Fruit fly (Drosophila melanogaster) whole organism, prepupa: ENCODE data around the gene Ankrd49.

Experiments
- Blimp-1 ChIP-seq: fragments of 200-800 bp; sonication (Bioruptor generic); optimal IDR thresholded peaks from 3 replicates; lab custom pipeline; 2017; ENCODE audit warnings: missing biosample characterization, missing genetic modification characterization, mild to moderate bottlenecking, moderate library complexity, missing genetic modification reagents
- CG10669 ChIP-seq: fragments of 200-800 bp; sonication (Bioruptor generic); optimal IDR thresholded peaks from 3 replicates; lab custom pipeline; 2018; ENCODE audit warnings: missing biosample characterization, mild to moderate bottlenecking, missing genetic modification characterization, moderate library complexity
- CG11294 ChIP-seq: fragments of 200-800 bp; sonication (Bioruptor generic); IDR thresholded peaks from 2 replicates; pipeline ENCODE4 v1.3.6; 2022; ENCODE audit warnings: missing biosample characterization, missing genetic modification characterization
- CG11762 ChIP-seq: fragments of 200-800 bp; sonication (Bioruptor generic); optimal IDR thresholded peaks from 3 replicates; lab custom pipeline; 2016; ENCODE audit warnings: missing biosample characterization, missing genetic modification characterization; ENCODE audit not compliant: insufficient read depth
- CG11902 ChIP-seq: fragments of 200-800 bp; sonication (Bioruptor generic); optimal IDR thresholded peaks from 3 replicates; lab custom pipeline; 2016; ENCODE audit warnings: missing biosample characterization, missing genetic modification characterization
- CG15336 ChIP-seq: fragments of 200-800 bp; sonication (Bioruptor generic); IDR thresholded peaks from 2 replicates; pipeline ENCODE4 v1.3.6; 2022; ENCODE audit warnings: missing biosample characterization, missing genetic modification characterization
- CG1621 ChIP-seq: fragments of 200-800 bp; sonication (Bioruptor generic); optimal IDR thresholded peaks from 3 replicates; lab custom pipeline; 2018; ENCODE audit warnings: missing biosample characterization, mild to moderate bottlenecking, missing genetic modification characterization
- CG16779 ChIP-seq: fragments of 200-800 bp; sonication (Bioruptor generic); optimal IDR thresholded peaks from 3 replicates; lab custom pipeline; 2017; ENCODE audit warnings: missing biosample characterization, mild to moderate bottlenecking, missing genetic modification characterization
- CG31627 ChIP-seq: fragments of 200-800 bp; sonication (Bioruptor generic); optimal IDR thresholded peaks from 3 replicates; lab custom pipeline; 2016; ENCODE audit warnings: missing biosample characterization, missing genetic modification characterization
- CG32006 ChIP-seq: fragments of 200-800 bp; sonication (Bioruptor generic); optimal IDR thresholded peaks from 3 replicates; lab custom pipeline; 2017; ENCODE audit warnings: missing biosample characterization, mild to moderate bottlenecking, missing genetic modification characterization
- CG34406 ChIP-seq: fragments of 200-800 bp; sonication (Bioruptor generic); optimal IDR thresholded peaks from 3 replicates; lab custom pipeline; 2016; ENCODE audit warnings: missing biosample characterization, missing genetic modification characterization
- CG4318 ChIP-seq: fragments of 200-800 bp; sonication (Bioruptor generic); optimal IDR thresholded peaks from 3 replicates; lab custom pipeline; 2017; ENCODE audit warnings: missing biosample characterization, mild to moderate bottlenecking, missing genetic modification characterization
- CG6163 ChIP-seq: fragments of 200-800 bp; sonication (Bioruptor generic); IDR thresholded peaks from 3 replicates; pipeline ENCODE4 v1.3.6; 2022; ENCODE audit warnings: missing biosample characterization, missing genetic modification characterization
- CG6792 ChIP-seq: fragments of 200-800 bp; sonication (Bioruptor generic); optimal IDR thresholded peaks from 3 replicates; lab custom pipeline; 2016; ENCODE audit warnings: missing biosample characterization, missing genetic modification characterization
- CG6808 ChIP-seq: fragments of 200-800 bp; sonication (Bioruptor generic); optimal IDR thresholded peaks from 3 replicates; lab custom pipeline; 2017; ENCODE audit warnings: missing biosample characterization, missing genetic modification characterization, mild to moderate bottlenecking, moderate library complexity, missing genetic modification reagents
- CG6854 ChIP-seq: fragments of 200-800 bp; sonication (Bioruptor generic); optimal IDR thresholded peaks from 2 replicates; lab custom pipeline; 2017; ENCODE audit warnings: missing biosample characterization, mild to moderate bottlenecking, missing genetic modification characterization
- CG7368 ChIP-seq: fragments of 200-800 bp; sonication (Bioruptor generic); optimal IDR thresholded peaks from 3 replicates; lab custom pipeline; 2016; ENCODE audit warnings: missing biosample characterization, missing genetic modification characterization
- CG8119 ChIP-seq: fragments of 200-800 bp; sonication (Bioruptor generic); IDR thresholded peaks from 3 replicates; pipeline ENCODE4 v1.3.6; 2022; ENCODE audit warnings: missing biosample characterization, missing genetic modification characterization
- CG8319 ChIP-seq: fragments of 200-800 bp; sonication (Bioruptor generic); optimal IDR thresholded peaks from 3 replicates; lab custom pipeline; 2016; ENCODE audit warnings: missing biosample characterization, missing genetic modification characterization
- CG8632 ChIP-seq: fragments of 200-800 bp; sonication (Bioruptor generic); optimal IDR thresholded peaks from 3 replicates; lab custom pipeline; 2016; ENCODE audit warnings: missing biosample characterization, missing genetic modification characterization
- CG9139 ChIP-seq: fragments of 200-800 bp; sonication (Bioruptor generic); optimal IDR thresholded peaks from 3 replicates; lab custom pipeline; 2017; ENCODE audit warnings: missing biosample characterization, mild to moderate bottlenecking, missing genetic modification characterization
- Eip75B ChIP-seq: fragments of 200-800 bp; sonication (Bioruptor generic); optimal IDR thresholded peaks from 3 replicates; lab custom pipeline; 2016; ENCODE audit warnings: missing biosample characterization, missing genetic modification characterization
- Eip78C ChIP-seq: fragments of 200-800 bp; sonication (Bioruptor generic); peaks from one replicate; lab custom pipeline; 2016; ENCODE audit warnings: missing biosample characterization, missing genetic modification characterization
- Ets21C ChIP-seq: fragments of 200-800 bp; sonication (Bioruptor generic); optimal IDR thresholded peaks from 3 replicates; lab custom pipeline; 2016; ENCODE audit warnings: missing biosample characterization, missing genetic modification characterization
- Gug ChIP-seq: fragments of 200-800 bp; sonication (Bioruptor generic); IDR thresholded peaks from 2 replicates; pipeline ENCODE4 v1.3.6; 2022; ENCODE audit warnings: missing biosample characterization, missing genetic modification characterization
- Hr38 ChIP-seq: sonication (Bioruptor generic); optimal IDR thresholded peaks from 2 replicates; lab custom pipeline; 2016; ENCODE audit warnings: missing biosample characterization, missing genetic modification characterization
- Hr39 ChIP-seq: fragments of 200-800 bp; sonication (Bioruptor generic); optimal IDR thresholded peaks from 2 replicates; lab custom pipeline; 2016; ENCODE audit warnings: missing biosample characterization, missing genetic modification characterization
- Lpt ChIP-seq: fragments of 200-800 bp; sonication (Bioruptor generic); optimal IDR thresholded peaks from 3 replicates; lab custom pipeline; 2016; ENCODE audit warnings: missing biosample characterization, missing genetic modification characterization
- Met ChIP-seq: fragments of 200-800 bp; sonication (Bioruptor generic); optimal IDR thresholded peaks from 3 replicates; lab custom pipeline; 2016; ENCODE audit warnings: missing biosample characterization, missing genetic modification characterization
- OdsH ChIP-seq: fragments of 200-800 bp; sonication (Bioruptor generic); optimal IDR thresholded peaks from 3 replicates; lab custom pipeline; 2016; ENCODE audit warnings: missing biosample characterization, missing genetic modification characterization
- Smox ChIP-seq: fragments of 200-800 bp; sonication (Bioruptor generic); optimal IDR thresholded peaks from 3 replicates; lab custom pipeline; 2016; ENCODE audit warnings: missing biosample characterization, missing genetic modification characterization
- Sox102F ChIP-seq: fragments of 200-800 bp; sonication (Bioruptor generic); optimal IDR thresholded peaks from 2 replicates; lab custom pipeline; 2016; ENCODE audit warnings: missing biosample characterization, mild to moderate bottlenecking, missing genetic modification characterization
- Sox15 ChIP-seq: fragments of 200-800 bp; sonication (Bioruptor generic); optimal IDR thresholded peaks from 3 replicates; lab custom pipeline; 2016; ENCODE audit warnings: missing biosample characterization, missing genetic modification characterization
- achi ChIP-seq: fragments of 200-800 bp; sonication (Bioruptor generic); optimal IDR thresholded peaks from 3 replicates; lab custom pipeline; 2016; ENCODE audit warnings: missing biosample characterization, missing genetic modification characterization
- acj6 ChIP-seq: fragments of 200-800 bp; sonication (Bioruptor generic); optimal IDR thresholded peaks from 3 replicates; lab custom pipeline; 2016; ENCODE audit warnings: missing biosample characterization, missing genetic modification characterization
- cyc ChIP-seq: fragments of 200-800 bp; sonication (Bioruptor generic); optimal IDR thresholded peaks from 3 replicates; lab custom pipeline; 2016; ENCODE audit warnings: missing biosample characterization, missing genetic modification characterization
- esn ChIP-seq: fragments of 200-800 bp; sonication (Bioruptor generic); optimal IDR thresholded peaks from 2 replicates; lab custom pipeline; 2016; ENCODE audit warnings: missing biosample characterization, mild to moderate bottlenecking, missing genetic modification characterization, moderate library complexity
- fd59A ChIP-seq: fragments of 200-800 bp; sonication (Bioruptor generic); optimal IDR thresholded peaks from 2 replicates; lab custom pipeline; 2017; ENCODE audit warnings: missing biosample characterization, mild to moderate bottlenecking, missing genetic modification characterization, missing genetic modification reagents
- lz ChIP-seq: fragments of 200-800 bp; sonication (Bioruptor generic); optimal IDR thresholded peaks from 3 replicates; lab custom pipeline; 2016; ENCODE audit warnings: missing biosample characterization, missing genetic modification characterization
- net ChIP-seq: fragments of 200-800 bp; sonication (Bioruptor generic); optimal IDR thresholded peaks from 3 replicates; lab custom pipeline; 2016; ENCODE audit warnings: missing biosample characterization, missing genetic modification characterization
- salr ChIP-seq, 2 experiments: fragments of 200-800 bp; sonication (Bioruptor generic); optimal IDR thresholded peaks; 3 replicates each; lab custom pipeline; 2016 to 2018; ENCODE audit warnings: missing biosample characterization in 2 of 2, missing genetic modification characterization in 2 of 2, mild to moderate bottlenecking in 1 of 2
- spab ChIP-seq: fragments of 200-800 bp; sonication (Bioruptor generic); optimal IDR thresholded peaks from 2 replicates; lab custom pipeline; 2017; ENCODE audit warnings: missing biosample characterization, mild to moderate bottlenecking, missing genetic modification characterization, missing genetic modification reagents
- ss ChIP-seq, 2 experiments: fragments of 200-800 bp; sonication (Bioruptor generic); optimal IDR thresholded peaks; 2 replicates in 1 of 2; 3 replicates in 1 of 2; lab custom pipeline; 2017 to 2018; ENCODE audit warnings: mild to moderate bottlenecking in 2 of 2, missing biosample characterization in 2 of 2, missing genetic modification characterization in 2 of 2, moderate library complexity in 1 of 2
- svp ChIP-seq: fragments of 200-800 bp; sonication (Bioruptor generic); peaks from one replicate; lab custom pipeline; 2016; ENCODE audit warnings: missing biosample characterization, missing genetic modification characterization
- topi ChIP-seq: fragments of 200-800 bp; sonication (Bioruptor generic); optimal IDR thresholded peaks from 3 replicates; lab custom pipeline; 2016; ENCODE audit warnings: missing biosample characterization, missing genetic modification characterization
- vri ChIP-seq: fragments of 200-800 bp; sonication (Bioruptor generic); optimal IDR thresholded peaks from 3 replicates; lab custom pipeline; 2016; ENCODE audit warnings: missing biosample characterization, mild to moderate bottlenecking, missing genetic modification characterization

Ankrd49 gene

DNA sequence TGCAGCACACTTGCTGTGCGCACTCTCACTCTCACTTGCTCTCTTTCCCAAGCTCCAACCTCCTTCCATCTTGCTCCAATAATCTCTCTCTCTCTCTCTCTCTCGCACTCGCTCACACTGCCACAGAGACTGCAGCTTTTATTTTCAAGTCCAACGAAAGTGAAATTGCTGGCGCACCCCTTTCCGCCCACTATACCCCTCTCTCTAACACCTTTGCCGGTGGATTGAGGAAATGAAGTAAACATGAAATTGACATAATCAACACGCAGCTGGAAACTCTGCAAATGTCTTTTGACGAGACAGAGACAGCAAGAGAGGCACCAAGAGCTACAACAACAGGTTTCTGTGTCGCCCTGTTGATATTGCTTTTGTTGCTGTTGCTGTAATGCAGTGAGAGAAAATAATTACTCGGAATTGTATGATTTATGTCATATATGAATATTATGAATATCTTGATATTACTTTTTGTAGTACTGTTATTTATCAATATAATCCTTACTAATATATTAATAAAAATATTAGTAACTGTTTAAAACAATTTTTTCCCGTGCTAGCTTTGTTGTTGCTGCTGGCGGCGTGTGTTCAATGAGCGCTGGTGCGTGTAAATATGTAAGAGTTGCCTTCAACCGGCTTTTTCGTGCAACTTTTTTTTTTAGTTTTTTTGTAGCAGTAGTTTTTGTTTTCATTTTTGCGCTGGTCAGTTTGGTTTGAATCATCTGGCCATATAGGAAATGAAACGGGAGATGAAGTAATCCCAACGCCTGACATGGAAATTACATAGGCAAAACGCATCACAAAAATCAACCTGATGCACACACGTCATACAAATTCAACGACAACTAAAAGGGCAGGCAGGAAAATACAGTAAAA lies 11.4 kb downstream of the Ankrd49 start (continued):
- TF ChIP-seq CG34406 (GFP tag; lab: Kevin White, UChicago) (peak; percentile 96), Eip78C (GFP tag; lab: Kevin White, UChicago) (peak; percentile 98), spab (GFP tag; lab: Kevin White, UChicago) (peak; percentile 94), CG11294 (peak; percentile 91), CG8632 (GFP tag; lab: Kevin White, UChicago) (peak; percentile 96), Hr38 (GFP tag; lab: Kevin White, UChicago) (peak; percentile 13), Gug (GFP tag; lab: Robert Waterston, UW) (peak; percentile 94), Sox15 (GFP tag; lab: Kevin White, UChicago) (peak; percentile 83), net (GFP tag; lab: Kevin White, UChicago) (peak; percentile 93), Smox (GFP tag; lab: Kevin White, UChicago) (peak; percentile 71), CG11762 (GFP tag; lab: Kevin White, UChicago) (peak; percentile 92), esn (GFP tag; lab: Kevin White, UChicago) (peak; percentile 86), CG4318 (GFP tag; lab: Kevin White, UChicago) (peak; percentile 87), CG8119 (GFP tag; lab: Robert Waterston, UW) (peak; percentile 97), CG8319 (GFP tag; lab: Kevin White, UChicago) (peak; percentile 86), achi (GFP tag; lab: Kevin White, UChicago) (peak; percentile 95), Blimp-1 (peak; percentile 100), Eip75B (peak; percentile 89), Met (GFP tag; lab: Kevin White, UChicago) (peak; percentile 83), CG6854 (peak; percentile 89), CG11902 (peak; percentile 83)

- peak; percentile 82 for TF ChIP-seq CG4318 (GFP tag; lab: Kevin White, UChicago)
- TF ChIP-seq CG11762 (GFP tag; lab: Kevin White, UChicago) = no peak
- no peak for TF ChIP-seq CG8319 (GFP tag; lab: Kevin White, UChicago)
- peak; percentile 87 for TF ChIP-seq CG32006
- TF ChIP-seq CG15336 (GFP tag; lab: Robert Waterston, UW) = peak; percentile 50; the same call in 1 of the 2 replicates
- TF ChIP-seq fd59A (GFP tag; lab: Kevin White, UChicago) = peak; percentile 72
- no peak for TF ChIP-seq Smox (GFP tag; lab: Kevin White, UChicago)
- TF ChIP-seq Ets21C (GFP tag; lab: Kevin White, UChicago) = no peak
- TF ChIP-seq svp (GFP tag; lab: Kevin White, UChicago) = peak; percentile 81
- TF ChIP-seq Met (GFP tag; lab: Kevin White, UChicago) = no peak
- TF ChIP-seq CG11902 = peak; percentile 33
- TF ChIP-seq salr (GFP tag; optimal IDR thresholded peaks at IDR 0.05; lab: Kevin White, UChicago) = peak in 1 of 2 experiments; percentile 80
- TF ChIP-seq OdsH (GFP tag; lab: Kevin White, UChicago) = peak; percentile 72
- TF ChIP-seq Eip78C (GFP tag; lab: Kevin White, UChicago) = peak; percentile 96
- TF ChIP-seq achi (GFP tag; lab: Kevin White, UChicago) = peak; percentile 40
- peak in 1 of 2 experiments; percentile 60 for TF ChIP-seq ss (GFP tag; optimal IDR thresholded peaks at IDR 0.05; lab: Kevin White, UChicago)
- peak; percentile 68 for TF ChIP-seq acj6 (GFP tag; lab: Kevin White, UChicago)
- TF ChIP-seq topi (GFP tag; lab: Kevin White, UChicago) = peak; percentile 21
- no peak for TF ChIP-seq CG1621
- TF ChIP-seq Hr39 (GFP tag; lab: Kevin White, UChicago) = no peak
- peak; percentile 27 for TF ChIP-seq CG9139 (GFP tag; lab: Kevin White, UChicago)
- TF ChIP-seq CG6808 (GFP tag; lab: Kevin White, UChicago) = peak; percentile 40
- TF ChIP-seq CG10669 = peak; percentile 28
- TF ChIP-seq Sox102F (GFP tag; lab: Kevin White, UChicago) = no peak
- TF ChIP-seq CG16779 (tag; lab: Kevin White, UChicago) = no peak
- TF ChIP-seq Eip75B = no peak
- TF ChIP-seq CG7368 = no peak
- no peak for TF ChIP-seq CG6163 (GFP tag; lab: Robert Waterston, UW)
- TF ChIP-seq cyc (GFP tag; lab: Kevin White, UChicago) = no peak
- TF ChIP-seq vri (GFP tag; lab: Kevin White, UChicago) = no peak
- TF ChIP-seq CG6854 = no peak
- peak; percentile 5 for TF ChIP-seq lz (GFP tag; lab: Kevin White, UChicago)
- TF ChIP-seq CG6792 (GFP tag; lab: Kevin White, UChicago) = peak; percentile 51
- peak; percentile 7 for TF ChIP-seq CG31627 (GFP tag; lab: Kevin White, UChicago)
- peak; percentile 57 for TF ChIP-seq Lpt (GFP tag; lab: Kevin White, UChicago)
These were observed 12.3 kb downstream of the Ankrd49 start for dm6 chr2L:14994834-14995506.
